Fruit fly (Drosophila melanogaster) whole organism, embryonic: Measurements from ENCODE around the gene CG15728.

Experiments
- CG7987 ChIP-seq: fragments of 200-800 bp; sonication (Bioruptor generic); optimal IDR thresholded peaks from 2 replicates; lab custom pipeline; 2018; ENCODE audit warnings: missing biosample characterization, mild to moderate bottlenecking, missing genetic modification characterization, moderate library complexity
- CG8924 ChIP-seq: fragments of 200-800 bp; optimal IDR thresholded peaks from 3 replicates; lab custom pipeline; 2019; ENCODE audit warnings: missing biosample characterization, mild to moderate bottlenecking, missing genetic modification characterization, moderate library complexity
- chm ChIP-seq: fragments of 200-800 bp; sonication (Bioruptor generic); IDR thresholded peaks from 2 replicates; pipeline ENCODE4 v1.3.6; 2022; ENCODE audit warnings: missing biosample characterization, missing genetic modification characterization
- hb ChIP-seq: fragments of 200-800 bp; sonication (Bioruptor generic); IDR thresholded peaks from 3 replicates; pipeline ENCODE4 v1.3.6; 2022; ENCODE audit warnings: missing biosample characterization, missing genetic modification characterization; ENCODE audit not compliant: partially characterized antibody

dm6 chrX:12577722-12578121 lies 46.4 kb upstream of the CG15728 start:
- TF ChIP-seq chm (no peak), CG8924 (no peak), CG7987 (GFP tag; lab: Kevin White, UChicago) (no peak), hb (GFP tag; lab: Robert Waterston, UW) (no peak)
